Fruit fly (Drosophila melanogaster): Measurements from ENCODE around the gene atk.

atk gene

dm6 chr3L:20471499-20472313 lies 7.0 kb upstream of the atk start (continued):
- TF ChIP-seq CG18476 (GFP tag; optimal IDR thresholded peaks at IDR 0.05) = peak; percentile 41
- no peak for TF ChIP-seq BtbVII (GFP tag; optimal IDR thresholded peaks at IDR 0.05)
- TF ChIP-seq chn (GFP tag; optimal IDR thresholded peaks at IDR 0.05) = no peak
- no peak for TF ChIP-seq esg (GFP tag; conservative IDR thresholded peaks at IDR 0.05)
- no peak for TF ChIP-seq twi (tag; optimal IDR thresholded peaks at IDR 0.05)
- peak; percentile 48 for TF ChIP-seq MTF-1 (GFP tag; optimal IDR thresholded peaks at IDR 0.05; ENCODE audit: borderline replicate concordance)
- peak; percentile 68 for TF ChIP-seq onecut (GFP tag; IDR thresholded peaks at IDR 0.05)
- TF ChIP-seq Fer2 (tag; optimal IDR thresholded peaks at IDR 0.05) = no peak
- no peak for TF ChIP-seq tll (GFP tag; optimal IDR thresholded peaks at IDR 0.05)
- TF ChIP-seq CG12391 (tag; optimal IDR thresholded peaks at IDR 0.05) = peak; percentile 25
- TF ChIP-seq CG30020 (tag; optimal IDR thresholded peaks at IDR 0.05) = no peak
- peak; percentile 31 for TF ChIP-seq CG4328 (GFP tag; optimal IDR thresholded peaks at IDR 0.05)
- no peak for TF ChIP-seq salm (tag; optimal IDR thresholded peaks at IDR 0.05)
- no peak for TF ChIP-seq aop (GFP tag; IDR thresholded peaks at IDR 0.05)
- TF ChIP-seq CG12299 (tag; optimal IDR thresholded peaks at IDR 0.05) = no peak
- TF ChIP-seq CG8924 (tag; optimal IDR thresholded peaks at IDR 0.05) = peak; percentile 41
- no peak for TF ChIP-seq gfzf (GFP tag; optimal IDR thresholded peaks at IDR 0.05)
- peak; percentile 37 for TF ChIP-seq CG6683 (GFP tag; optimal IDR thresholded peaks at IDR 0.05)
- no peak for TF ChIP-seq CG11560 (tag; IDR thresholded peaks at IDR 0.05)
- TF ChIP-seq ham (GFP tag; IDR thresholded peaks at IDR 0.05) = no peak
- peak; percentile 52; the same call in 1 of the 2 replicates for TF ChIP-seq Awh (GFP tag; IDR thresholded peaks at IDR 0.05)
- peak; percentile 32 for TF ChIP-seq CG9817 (tag; optimal IDR thresholded peaks at IDR 0.05)
- peak; percentile 34 for TF ChIP-seq HLH54F (GFP tag; optimal IDR thresholded peaks at IDR 0.05)
- TF ChIP-seq CG32772 (GFP tag; IDR thresholded peaks at IDR 0.05) = no peak
- peak; percentile 17 for TF ChIP-seq pum (GFP tag; optimal IDR thresholded peaks at IDR 0.05)
- TF ChIP-seq zfh1 (GFP tag; IDR thresholded peaks at IDR 0.05) = peak; percentile 75
- peak; percentile 14 for TF ChIP-seq HmgZ (tag; optimal IDR thresholded peaks at IDR 0.05)
- peak in 1 of 2 experiments; percentile 58 for TF ChIP-seq bsh (GFP tag; optimal IDR thresholded peaks at IDR 0.05)
- peak; percentile 74 for TF ChIP-seq CG16863 (GFP tag; optimal IDR thresholded peaks at IDR 0.05)
- TF ChIP-seq bowl (GFP tag; IDR thresholded peaks at IDR 0.05) = 0 out of 2 replicates have a peak, but pooled peaks have one; percentile 22
- TF ChIP-seq seq (GFP tag; IDR thresholded peaks at IDR 0.05) = no peak
- peak; percentile 61 for TF ChIP-seq Side (GFP tag; optimal IDR thresholded peaks at IDR 0.05)
- TF ChIP-seq Stat92E (GFP tag; optimal IDR thresholded peaks at IDR 0.05) = no peak
- no peak for TF ChIP-seq Dll (GFP tag; IDR thresholded peaks at IDR 0.05; ENCODE audit: partially characterized antibody)
- no peak for TF ChIP-seq crp (GFP tag; optimal IDR thresholded peaks at IDR 0.05)
- peak; percentile 47 for TF ChIP-seq Bdp1 (GFP tag; optimal IDR thresholded peaks at IDR 0.05)
- TF ChIP-seq wor (GFP tag; IDR thresholded peaks at IDR 0.05) = no peak
- no peak for TF ChIP-seq CG3726 (GFP tag; IDR thresholded peaks at IDR 0.05)
- TF ChIP-seq toy (GFP tag; IDR thresholded peaks at IDR 0.05) = no peak
- peak; percentile 20; the same call in 1 of the 2 replicates for TF ChIP-seq CG14014 (GFP tag; IDR thresholded peaks at IDR 0.05)
- TF ChIP-seq ase (GFP tag; IDR thresholded peaks at IDR 0.05) = no peak
- no peak for TF ChIP-seq CG32532 (GFP tag; IDR thresholded peaks at IDR 0.05)
- no peak for TF ChIP-seq Optix (GFP tag; IDR thresholded peaks at IDR 0.05)
- no peak for TF ChIP-seq danr (GFP tag; IDR thresholded peaks at IDR 0.05)
- peak; percentile 83 for TF ChIP-seq wek (GFP tag; optimal IDR thresholded peaks at IDR 0.05)
- no peak for TF ChIP-seq zfh2 (GFP tag; optimal IDR thresholded peaks at IDR 0.05)
- no peak for TF ChIP-seq CG14441 (GFP tag; IDR thresholded peaks at IDR 0.05)
- no peak for TF ChIP-seq pita (GFP tag; optimal IDR thresholded peaks at IDR 0.05)
- peak; percentile 1 for TF ChIP-seq trem (tag; optimal IDR thresholded peaks at IDR 0.05)
